Worm (Caenorhabditis elegans): ENCODE results near the gene ztf-9.

DNA sequence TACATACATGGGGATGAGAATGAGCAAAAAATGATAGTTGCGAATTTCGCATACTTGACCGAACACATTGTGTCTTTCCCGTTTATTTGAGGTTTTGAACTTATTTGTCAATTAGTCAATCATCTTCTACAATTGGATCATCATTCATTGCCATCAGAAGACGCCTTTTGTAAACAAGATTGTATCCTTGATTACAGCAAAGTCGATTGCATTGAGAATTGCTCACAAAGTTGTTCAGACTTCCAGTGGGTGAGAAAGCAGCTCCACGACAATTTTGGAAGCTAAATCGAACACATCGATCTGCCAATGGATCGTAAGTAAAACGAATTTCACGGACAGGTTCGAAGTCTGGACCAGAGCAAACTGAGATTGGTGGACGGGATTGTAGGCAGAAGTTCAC lies 11.7 kb downstream of the ztf-9 start:
- no peak for TF ChIP-seq klf-2 (GFP tag; conservative IDR thresholded peaks at IDR 0.05)
- TF ChIP-seq ztf-23 (GFP tag; IDR thresholded peaks at IDR 0.05), result no peak
- TF ChIP-seq ref-1 (GFP tag; conservative IDR thresholded peaks at IDR 0.05), result no peak
- no peak for TF ChIP-seq flt-1 (GFP tag; IDR thresholded peaks at IDR 0.05)
- no peak for TF ChIP-seq cog-1 (tag; optimal IDR thresholded peaks at IDR 0.05)
- TF ChIP-seq T22C8.4 (GFP tag; IDR thresholded peaks at IDR 0.05), result no peak
- no peak for TF ChIP-seq ztf-29 (GFP tag; IDR thresholded peaks at IDR 0.05)

All from whole organism, midembryonic.